Worm (Caenorhabditis elegans): ENCODE data around the gene zip-5.

Gene zip-5

ce11 chrV:13264245-13264644 lies at the start of gene zip-5:
TSS of gene zip-5 (plus strand) at chrV:13264545.
- TF ChIP-seq tab-1 (GFP tag; IDR thresholded peaks at IDR 0.05) (no peak), ztf-29 (GFP tag; IDR thresholded peaks at IDR 0.05) (no peak), T22C8.4 (GFP tag; IDR thresholded peaks at IDR 0.05) (no peak), klf-2 (GFP tag; conservative IDR thresholded peaks at IDR 0.05) (no peak), cog-1 (tag; optimal IDR thresholded peaks at IDR 0.05) (no peak), med-1 (GFP tag; optimal IDR thresholded peaks at IDR 0.05; ENCODE audit: insufficient read depth) (no peak), ref-1 (GFP tag; conservative IDR thresholded peaks at IDR 0.05) (no peak), flt-1 (GFP tag; IDR thresholded peaks at IDR 0.05) (no peak), ztf-23 (GFP tag; IDR thresholded peaks at IDR 0.05) (no peak)

- TF ChIP-seq tab-1 (GFP tag; IDR thresholded peaks at IDR 0.05) (no peak), ztf-29 (GFP tag; IDR thresholded peaks at IDR 0.05) (no peak)
Observed at ce11 chrV:13221066-13221465, 43.3 kb upstream of the zip-5 start.

- TF ChIP-seq flt-1 (GFP tag; IDR thresholded peaks at IDR 0.05) = no peak
Observed at ce11 chrV:13229538-13229937, 34.8 kb upstream of the zip-5 start.

- TF ChIP-seq T22C8.4 (GFP tag; IDR thresholded peaks at IDR 0.05) (no peak), ztf-29 (GFP tag; IDR thresholded peaks at IDR 0.05) (no peak), klf-2 (GFP tag; conservative IDR thresholded peaks at IDR 0.05) (no peak), tab-1 (GFP tag; IDR thresholded peaks at IDR 0.05) (no peak), flt-1 (GFP tag; IDR thresholded peaks at IDR 0.05) (no peak), cog-1 (tag; optimal IDR thresholded peaks at IDR 0.05) (no peak), ztf-23 (GFP tag; IDR thresholded peaks at IDR 0.05) (no peak), ref-1 (GFP tag; conservative IDR thresholded peaks at IDR 0.05) (no peak), med-1 (GFP tag; optimal IDR thresholded peaks at IDR 0.05; ENCODE audit: insufficient read depth) (no peak)
Observed at ce11 chrV:13235313-13235712, 29.0 kb upstream of the zip-5 start.

ce11 chrV:13236507-13236906 lies 27.8 kb upstream of the zip-5 start, which contains the start of gene dmd-10:
TSS of gene dmd-10 (minus strand) at chrV:13236607.
- TF ChIP-seq tab-1 (GFP tag; IDR thresholded peaks at IDR 0.05) (no peak), cog-1 (tag; optimal IDR thresholded peaks at IDR 0.05) (no peak), ztf-23 (GFP tag; IDR thresholded peaks at IDR 0.05) (no peak), flt-1 (GFP tag; IDR thresholded peaks at IDR 0.05) (no peak), ztf-29 (GFP tag; IDR thresholded peaks at IDR 0.05) (no peak), klf-2 (GFP tag; conservative IDR thresholded peaks at IDR 0.05) (no peak), med-1 (GFP tag; optimal IDR thresholded peaks at IDR 0.05; ENCODE audit: insufficient read depth) (no peak), T22C8.4 (GFP tag; IDR thresholded peaks at IDR 0.05) (no peak), ref-1 (GFP tag; conservative IDR thresholded peaks at IDR 0.05) (no peak)

- 0 out of 2 replicates have a peak, but pooled peaks have one; percentile 41 for TF ChIP-seq tab-1 (GFP tag; IDR thresholded peaks at IDR 0.05)
Observed at ce11 chrV:13239720-13240119, 24.6 kb upstream of the zip-5 start.

ce11 chrV:13243205-13243604 lies 21.1 kb upstream of the zip-5 start:
- TF ChIP-seq T22C8.4 (GFP tag; IDR thresholded peaks at IDR 0.05) (no peak), flt-1 (GFP tag; IDR thresholded peaks at IDR 0.05) (no peak), ztf-23 (GFP tag; IDR thresholded peaks at IDR 0.05) (no peak), cog-1 (tag; optimal IDR thresholded peaks at IDR 0.05) (no peak), med-1 (GFP tag; optimal IDR thresholded peaks at IDR 0.05; ENCODE audit: insufficient read depth) (no peak)

ce11 chrV:13249436-13249835 lies 14.9 kb upstream of the zip-5 start, which contains the start of gene odr-3:
TSS of gene odr-3 (minus strand) at chrV:13249536.
- no peak for TF ChIP-seq med-1 (GFP tag; optimal IDR thresholded peaks at IDR 0.05; ENCODE audit: insufficient read depth)
- no peak for TF ChIP-seq ztf-29 (GFP tag; IDR thresholded peaks at IDR 0.05)
- TF ChIP-seq cog-1 (tag; optimal IDR thresholded peaks at IDR 0.05) = no peak
- no peak for TF ChIP-seq klf-2 (GFP tag; conservative IDR thresholded peaks at IDR 0.05)
- no peak for TF ChIP-seq ztf-23 (GFP tag; IDR thresholded peaks at IDR 0.05)
- no peak for TF ChIP-seq ref-1 (GFP tag; conservative IDR thresholded peaks at IDR 0.05)
- no peak for TF ChIP-seq tab-1 (GFP tag; IDR thresholded peaks at IDR 0.05)
- no peak for TF ChIP-seq flt-1 (GFP tag; IDR thresholded peaks at IDR 0.05)
- TF ChIP-seq T22C8.4 (GFP tag; IDR thresholded peaks at IDR 0.05) = no peak

ce11 chrV:13252862-13253261 lies 11.5 kb upstream of the zip-5 start:
- no peak for TF ChIP-seq ztf-29 (GFP tag; IDR thresholded peaks at IDR 0.05)
- TF ChIP-seq T22C8.4 (GFP tag; IDR thresholded peaks at IDR 0.05) = no peak
- TF ChIP-seq tab-1 (GFP tag; IDR thresholded peaks at IDR 0.05) = no peak
- no peak for TF ChIP-seq ref-1 (GFP tag; conservative IDR thresholded peaks at IDR 0.05)
- TF ChIP-seq ztf-23 (GFP tag; IDR thresholded peaks at IDR 0.05) = no peak
- TF ChIP-seq klf-2 (GFP tag; conservative IDR thresholded peaks at IDR 0.05) = no peak
- no peak for TF ChIP-seq cog-1 (tag; optimal IDR thresholded peaks at IDR 0.05)
- no peak for TF ChIP-seq med-1 (GFP tag; optimal IDR thresholded peaks at IDR 0.05; ENCODE audit: insufficient read depth)
- no peak for TF ChIP-seq flt-1 (GFP tag; IDR thresholded peaks at IDR 0.05)

ce11 chrV:13258909-13259361 lies 5.4 kb upstream of the zip-5 start, which contains the start of gene C34D1.4:
TSS of gene C34D1.4 (minus strand) at chrV:13259311.
- TF ChIP-seq flt-1 (GFP tag; IDR thresholded peaks at IDR 0.05) = no peak
- no peak for TF ChIP-seq cog-1 (tag; optimal IDR thresholded peaks at IDR 0.05)
- no peak for TF ChIP-seq med-1 (GFP tag; optimal IDR thresholded peaks at IDR 0.05; ENCODE audit: insufficient read depth)
- no peak for TF ChIP-seq ref-1 (GFP tag; conservative IDR thresholded peaks at IDR 0.05)
- TF ChIP-seq klf-2 (GFP tag; conservative IDR thresholded peaks at IDR 0.05) = no peak
- no peak for TF ChIP-seq ztf-29 (GFP tag; IDR thresholded peaks at IDR 0.05)
- TF ChIP-seq ztf-23 (GFP tag; IDR thresholded peaks at IDR 0.05) = no peak
- TF ChIP-seq T22C8.4 (GFP tag; IDR thresholded peaks at IDR 0.05) = no peak
- TF ChIP-seq tab-1 (GFP tag; IDR thresholded peaks at IDR 0.05) = no peak

ce11 chrV:13259527-13259926 lies 4.8 kb upstream of the zip-5 start:
- TF ChIP-seq T22C8.4 (GFP tag; IDR thresholded peaks at IDR 0.05) = no peak
- no peak for TF ChIP-seq cog-1 (tag; optimal IDR thresholded peaks at IDR 0.05)
- TF ChIP-seq flt-1 (GFP tag; IDR thresholded peaks at IDR 0.05) = no peak
- no peak for TF ChIP-seq med-1 (GFP tag; optimal IDR thresholded peaks at IDR 0.05; ENCODE audit: insufficient read depth)
- no peak for TF ChIP-seq klf-2 (GFP tag; conservative IDR thresholded peaks at IDR 0.05)
- no peak for TF ChIP-seq tab-1 (GFP tag; IDR thresholded peaks at IDR 0.05)
- no peak for TF ChIP-seq ztf-23 (GFP tag; IDR thresholded peaks at IDR 0.05)
- no peak for TF ChIP-seq ztf-29 (GFP tag; IDR thresholded peaks at IDR 0.05)
- TF ChIP-seq ref-1 (GFP tag; conservative IDR thresholded peaks at IDR 0.05) = no peak

Measured in whole organism, midembryonic.